Worm (Caenorhabditis elegans): Measurements from ENCODE around the gene cav-1.

DNA sequence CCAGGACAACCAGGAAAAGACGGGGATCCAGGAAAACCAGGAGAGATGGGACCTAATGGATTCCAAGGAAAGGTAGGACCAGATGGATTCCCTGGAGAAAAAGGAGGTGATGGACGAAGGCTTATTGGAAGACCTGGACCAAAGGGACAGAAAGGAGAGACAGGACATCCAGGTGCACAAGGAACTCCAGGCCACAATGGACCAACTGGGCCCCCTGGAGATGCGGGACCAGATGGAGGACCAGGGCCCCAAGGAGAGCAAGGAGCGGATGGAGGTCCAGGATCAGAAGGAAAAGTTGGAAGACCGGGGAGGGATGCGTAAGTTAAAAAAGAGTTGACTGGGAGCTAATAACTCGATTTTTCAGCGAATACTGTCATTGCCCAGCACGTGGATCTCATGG, 50.3 kb downstream of the cav-1 start:
- no peak for TF ChIP-seq nhr-84 (tag; optimal IDR thresholded peaks at IDR 0.05)
- no peak for TF ChIP-seq grh-1 (GFP tag; IDR thresholded peaks at IDR 0.05)
- no peak for TF ChIP-seq mef-2 (tag; optimal IDR thresholded peaks at IDR 0.05)
- no peak for TF ChIP-seq snpc-4 (tag; optimal IDR thresholded peaks at IDR 0.05)

Data from whole organism, L1 larva.